Fruit fly (Drosophila melanogaster): ENCODE data around the gene bor.
A peak's percentile ranks its signal among the peaks of the same experiment; 100 is the strongest.

bor gene

DNA sequence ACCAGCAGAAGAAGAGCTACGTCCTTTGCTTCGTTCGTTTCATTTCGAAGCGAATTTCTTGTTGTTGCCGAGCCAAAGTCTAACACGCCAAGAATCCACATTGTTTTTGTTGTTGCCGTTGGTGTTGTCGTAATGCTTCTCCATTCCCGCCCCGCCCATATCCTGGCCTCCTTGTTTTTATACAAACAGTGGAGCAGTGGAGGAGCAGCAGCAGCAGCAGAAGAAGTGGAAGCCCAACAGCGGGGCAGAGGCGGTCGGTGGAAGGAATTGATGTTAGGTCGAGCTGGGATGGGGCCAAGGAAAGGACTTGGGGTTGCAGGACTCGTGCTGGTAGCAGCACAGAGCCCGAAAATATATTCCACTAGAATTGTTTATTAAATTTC is 48.6 kb downstream of the bor start:
- TF ChIP-seq CG13204 (GFP tag; optimal IDR thresholded peaks at IDR 0.05) (peak; percentile 61), CG14655 (GFP tag; optimal IDR thresholded peaks at IDR 0.05) (no peak)

DNA sequence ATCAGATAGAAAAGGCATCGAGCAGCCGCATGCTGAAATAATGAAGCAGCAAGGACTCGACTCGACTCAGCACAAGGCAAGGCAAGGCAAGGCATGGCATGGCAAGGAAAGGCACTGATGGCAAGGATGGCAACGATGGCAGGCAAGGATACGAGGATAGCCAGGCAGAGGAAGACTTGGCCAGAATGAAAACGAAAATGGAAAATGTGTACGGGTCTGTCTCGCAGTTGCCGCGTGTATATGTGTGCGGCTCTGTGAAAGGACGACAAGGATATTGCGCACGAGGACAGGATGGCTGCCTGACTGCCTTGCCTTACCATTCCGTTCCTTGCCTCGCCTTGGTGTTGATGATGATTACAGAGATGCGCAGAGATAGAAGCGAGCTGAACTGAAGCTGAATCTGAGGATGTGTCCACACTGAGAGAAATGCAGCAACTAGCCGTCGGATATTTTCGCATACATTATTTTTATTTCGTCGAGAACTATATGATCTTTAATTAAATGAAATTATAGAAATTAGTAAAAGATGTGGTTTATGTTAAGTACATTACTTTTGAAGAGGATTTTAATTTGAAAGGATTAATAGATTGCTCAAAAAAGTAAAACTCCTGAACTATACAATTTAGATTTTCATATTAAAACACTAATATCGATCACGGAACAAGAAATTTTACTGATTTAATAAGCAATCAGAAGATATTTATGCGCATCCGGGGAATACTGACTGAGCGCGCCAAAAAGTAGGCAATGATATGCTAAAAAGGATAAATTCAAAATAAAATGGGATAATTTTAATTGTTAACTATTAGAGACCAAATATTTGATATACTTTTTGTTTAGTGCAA is 49.2 kb downstream of the bor start:
- TF ChIP-seq CG14655 (GFP tag; optimal IDR thresholded peaks at IDR 0.05) (peak; percentile 47), CG13204 (GFP tag; optimal IDR thresholded peaks at IDR 0.05) (no peak), fd96Ca (GFP tag; IDR thresholded peaks at IDR 0.05) (no peak), CG8159 (tag; optimal IDR thresholded peaks at IDR 0.05) (peak; percentile 59), CG15710 (tag; optimal IDR thresholded peaks at IDR 0.05) (peak; percentile 39), Snoo (tag; optimal IDR thresholded peaks at IDR 0.05) (peak; percentile 1), CG17806 (tag; optimal IDR thresholded peaks at IDR 0.05) (peak; percentile 17), Pif1A (GFP tag; optimal IDR thresholded peaks at IDR 0.05) (peak; percentile 18), CG8301 (tag; optimal IDR thresholded peaks at IDR 0.05) (no peak), CG9948 (tag; optimal IDR thresholded peaks at IDR 0.05) (peak; percentile 34)

DNA sequence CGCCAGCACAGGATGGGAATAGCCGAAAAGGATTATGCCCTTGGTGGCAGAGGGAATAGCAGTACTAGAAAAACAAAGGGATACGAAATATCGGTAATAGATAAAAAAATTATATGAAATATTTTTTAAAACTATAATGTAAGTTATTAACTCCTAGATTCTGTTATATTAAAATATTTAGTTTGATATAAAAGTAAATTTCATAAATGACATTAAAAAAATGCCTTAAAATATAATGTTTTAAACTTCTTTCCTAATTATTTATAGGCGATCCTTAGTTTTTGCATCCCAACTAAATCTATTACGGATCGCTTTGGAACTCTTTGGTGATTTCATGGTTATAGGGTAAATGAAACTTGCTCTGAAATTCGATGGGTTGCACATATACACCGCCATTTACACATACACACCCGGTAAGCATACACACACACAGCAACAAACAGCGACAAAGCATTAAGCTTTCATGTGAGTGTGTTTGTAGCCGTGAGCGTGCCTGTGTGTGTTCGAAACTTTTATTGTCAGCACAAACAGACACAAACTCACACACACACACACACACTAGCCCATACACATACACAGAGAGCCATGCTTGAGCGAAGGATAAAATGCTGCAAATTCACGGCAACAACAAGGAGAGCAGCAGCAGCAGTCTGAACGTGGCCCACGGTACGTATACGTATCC is 50.0 kb downstream of the bor start:
- peak; percentile 9 for TF ChIP-seq CG14655 (GFP tag; optimal IDR thresholded peaks at IDR 0.05)
- TF ChIP-seq fd96Ca (GFP tag; IDR thresholded peaks at IDR 0.05) = no peak
- peak; percentile 51 for TF ChIP-seq CG8159 (tag; optimal IDR thresholded peaks at IDR 0.05)
- TF ChIP-seq CG12605 (GFP tag; IDR thresholded peaks at IDR 0.05) = no peak
- no peak for TF ChIP-seq CG9948 (tag; optimal IDR thresholded peaks at IDR 0.05)
- TF ChIP-seq CG17806 (tag; optimal IDR thresholded peaks at IDR 0.05) = peak; percentile 4
- 0 out of 3 replicates have a peak, but pooled peaks have one; percentile 27 for TF ChIP-seq CG4496 (GFP tag; IDR thresholded peaks at IDR 0.05)
- peak; percentile 16 for TF ChIP-seq CG15710 (tag; optimal IDR thresholded peaks at IDR 0.05)
- no peak for TF ChIP-seq CG10348 (GFP tag; IDR thresholded peaks at IDR 0.05)

DNA sequence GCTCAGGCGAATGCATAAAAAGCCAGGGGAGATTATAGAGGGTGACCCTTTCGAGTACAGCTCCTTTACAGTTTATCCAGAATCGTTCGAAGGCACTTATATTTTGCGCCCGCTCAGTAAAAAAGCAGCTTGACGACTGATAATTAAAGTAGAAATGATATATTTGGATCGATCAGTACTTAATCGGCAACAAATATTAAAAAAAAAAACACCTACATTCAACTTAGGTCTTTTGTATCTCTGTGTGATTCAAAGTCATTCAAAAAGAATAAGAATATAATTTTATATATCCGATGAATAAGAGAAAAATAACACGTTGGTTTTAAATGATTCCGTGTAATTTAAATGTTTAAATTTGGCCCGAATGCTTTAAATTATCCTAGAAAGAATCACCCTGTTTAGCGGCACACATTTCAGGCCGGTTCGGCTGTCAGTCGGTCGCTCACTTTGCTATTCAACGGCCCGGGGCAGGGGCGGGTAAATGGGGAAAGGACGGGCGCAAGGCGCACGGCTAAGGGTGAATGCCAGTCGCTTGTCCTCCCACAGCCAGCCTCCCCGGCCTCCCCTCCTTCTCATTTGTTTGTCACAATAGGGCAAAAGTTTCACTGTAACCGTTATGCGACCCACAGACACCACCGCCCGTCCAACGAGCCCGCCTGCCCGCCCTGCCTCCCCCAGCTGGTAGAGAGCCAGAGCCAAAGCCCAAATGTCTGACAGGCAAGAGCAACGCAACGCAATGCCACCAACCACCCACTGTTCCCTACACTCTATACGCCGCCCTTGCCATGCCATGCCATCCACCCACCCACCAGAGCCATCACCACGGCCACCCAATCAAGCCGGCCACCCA is 50.8 kb downstream of the bor start:
- TF ChIP-seq CG4496 (GFP tag; IDR thresholded peaks at IDR 0.05) = 0 out of 3 replicates have a peak, but pooled peaks have one; percentile 22
- no peak for TF ChIP-seq Ets98B (GFP tag; IDR thresholded peaks at IDR 0.05)
- TF ChIP-seq Pif1B (GFP tag; optimal IDR thresholded peaks at IDR 0.05) = no peak
- TF ChIP-seq Pif1A (GFP tag; optimal IDR thresholded peaks at IDR 0.05) = peak; percentile 15
- TF ChIP-seq CG9948 (tag; optimal IDR thresholded peaks at IDR 0.05) = peak; percentile 41
- TF ChIP-seq CG8301 (tag; optimal IDR thresholded peaks at IDR 0.05) = peak; percentile 34
- peak; percentile 2 for TF ChIP-seq Snoo (tag; optimal IDR thresholded peaks at IDR 0.05)
- TF ChIP-seq fd96Ca (GFP tag; IDR thresholded peaks at IDR 0.05) = 0 out of 3 replicates have a peak, but pooled peaks have one; percentile 32
- peak; percentile 77 for TF ChIP-seq CG13204 (GFP tag; optimal IDR thresholded peaks at IDR 0.05)
- peak; percentile 65 for TF ChIP-seq CG17806 (tag; optimal IDR thresholded peaks at IDR 0.05)
- TF ChIP-seq CG15710 (tag; optimal IDR thresholded peaks at IDR 0.05) = peak; percentile 59
- TF ChIP-seq CG10348 (GFP tag; IDR thresholded peaks at IDR 0.05) = no peak
- peak; percentile 22 for TF ChIP-seq CG14655 (GFP tag; optimal IDR thresholded peaks at IDR 0.05)
- TF ChIP-seq D1 (tag; optimal IDR thresholded peaks at IDR 0.05) = no peak
- TF ChIP-seq CG8159 (tag; optimal IDR thresholded peaks at IDR 0.05) = peak; percentile 84

DNA sequence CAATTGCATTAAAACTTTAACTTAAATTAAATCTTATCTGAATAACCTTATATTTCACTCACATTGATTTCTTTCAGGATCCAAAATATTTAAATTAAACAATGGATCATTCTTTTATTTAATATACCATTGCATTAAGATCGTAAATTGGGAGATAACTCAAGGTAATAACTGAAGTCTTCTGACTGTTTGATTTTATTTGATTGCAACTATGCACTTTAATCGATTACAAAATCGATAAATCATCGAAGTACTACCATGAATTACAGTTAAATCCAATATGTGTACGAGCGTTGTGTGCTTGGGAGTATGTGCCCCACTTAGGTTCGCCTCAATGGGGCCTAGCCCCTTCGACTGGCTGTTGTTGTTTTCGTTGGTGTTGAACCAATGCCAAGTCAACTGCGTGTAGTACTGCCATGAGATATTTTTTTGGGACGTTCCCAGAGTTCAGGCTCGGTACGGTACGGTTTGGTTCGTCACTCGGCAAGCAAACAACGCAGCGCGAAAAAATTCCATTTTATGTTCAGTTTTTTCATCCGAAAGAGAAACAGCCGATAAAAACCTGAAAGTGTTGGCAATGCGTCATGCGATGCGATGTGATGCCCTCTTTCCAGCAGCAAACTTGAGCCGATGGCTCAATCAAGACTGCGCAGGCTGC is 51.9 kb downstream of the bor start:
- no peak for TF ChIP-seq CG13204 (GFP tag; optimal IDR thresholded peaks at IDR 0.05)
- TF ChIP-seq EcR (GFP tag; optimal IDR thresholded peaks at IDR 0.05) = peak; percentile 19
- no peak for TF ChIP-seq CG15710 (tag; optimal IDR thresholded peaks at IDR 0.05)
- peak; percentile 22; the same call in 1 of the 2 replicates for TF ChIP-seq CG32121 (GFP tag; IDR thresholded peaks at IDR 0.05)

Measured in whole organism, pupa.